Worm (Caenorhabditis elegans): ENCODE data around the gene acs-14.

- TF ChIP-seq unc-62 (GFP tag; optimal IDR thresholded peaks at IDR 0.05), result no peak
- peak; percentile 47 for TF ChIP-seq lin-13 (tag; optimal IDR thresholded peaks at IDR 0.05)
- no peak for TF ChIP-seq nhr-28 (tag; optimal IDR thresholded peaks at IDR 0.05)
- no peak for TF ChIP-seq snpc-4 (tag; optimal IDR thresholded peaks at IDR 0.05)
- TF ChIP-seq elt-3 (tag; optimal IDR thresholded peaks at IDR 0.05), result no peak
- peak; percentile 84 for TF ChIP-seq lsy-2 (tag; optimal IDR thresholded peaks at IDR 0.05)
- TF ChIP-seq mep-1 (tag; optimal IDR thresholded peaks at IDR 0.05), result peak; percentile 81
- TF ChIP-seq nhr-76 (tag; optimal IDR thresholded peaks at IDR 0.05), result no peak
- no peak for TF ChIP-seq pha-4 (tag; optimal IDR thresholded peaks at IDR 0.05)
- no peak for TF ChIP-seq nhr-12 (tag; optimal IDR thresholded peaks at IDR 0.05)
- TF ChIP-seq cnd-1 (tag; optimal IDR thresholded peaks at IDR 0.05), result no peak
- no peak for TF ChIP-seq blmp-1 (tag; optimal IDR thresholded peaks at IDR 0.05)
- no peak for TF ChIP-seq unc-120 (tag; optimal IDR thresholded peaks at IDR 0.05; ENCODE audit: poor library complexity, severe bottlenecking)
Measured at ce11 chrV:9549459-9549858, 41.5 kb downstream of the acs-14 start, which contains the start of gene nstp-10.

Measured in whole organism, mixed stage, embryonic.